Worm (Caenorhabditis elegans) whole organism, L2 larva: ENCODE measurements around the gene enpp-1.

ENCODE experiments used
- C34F6.9 ChIP-seq: fragments of 150-350 bp; optimal IDR thresholded peaks from 2 replicates; lab custom pipeline; 2014; ENCODE audit warnings: missing biosample characterization, missing genetic modification characterization
- R02D3.7 ChIP-seq: fragments of 150-350 bp; optimal IDR thresholded peaks from 2 replicates; lab custom pipeline; 2014; ENCODE audit warnings: missing biosample characterization, missing genetic modification characterization
- Y55F3AM.14 ChIP-seq: fragments of 200-800 bp; sonication (Bioruptor generic); optimal IDR thresholded peaks from 2 replicates; lab custom pipeline; 2018; ENCODE audit warnings: mild to moderate bottlenecking, missing genetic modification characterization, missing compliant biosample characterization
- ZK546.5 ChIP-seq: sonication (generic microtip); optimal IDR thresholded peaks from 2 replicates; lab custom pipeline; 2017; ENCODE audit warnings: missing biosample characterization, missing genetic modification characterization
- aly-2 ChIP-seq: fragments of 150-350 bp; optimal IDR thresholded peaks from 2 replicates; lab custom pipeline; 2014; ENCODE audit warnings: missing biosample characterization, missing genetic modification characterization
- blmp-1 ChIP-seq: sonication (generic microtip); optimal IDR thresholded peaks from 2 replicates; lab custom pipeline; 2017; ENCODE audit warnings: missing genetic modification characterization, mild to moderate bottlenecking, missing compliant biosample characterization, antibody characterized with exemption, moderate library complexity; ENCODE audit not compliant: insufficient read depth
- ceh-16 ChIP-seq: fragments of 150-350 bp; optimal IDR thresholded peaks from 2 replicates; lab custom pipeline; 2014; ENCODE audit warnings: missing biosample characterization, missing genetic modification characterization
- ceh-82 ChIP-seq: fragments of 150-350 bp; optimal IDR thresholded peaks from 2 replicates; lab custom pipeline; 2014; ENCODE audit warnings: missing biosample characterization, missing genetic modification characterization
- crh-2 ChIP-seq: sonication (generic microtip); optimal IDR thresholded peaks from 2 replicates; lab custom pipeline; 2017; ENCODE audit warnings: missing biosample characterization, missing genetic modification characterization
- egl-27 ChIP-seq: sonication (generic microtip); optimal IDR thresholded peaks from 3 replicates; lab custom pipeline; 2017; ENCODE audit warnings: missing biosample characterization, missing genetic modification reagents, missing genetic modification characterization
- elt-3 ChIP-seq: sonication (generic microtip); optimal IDR thresholded peaks from 2 replicates; lab custom pipeline; 2017; ENCODE audit warnings: missing biosample characterization, missing genetic modification characterization
- gmeb-1 ChIP-seq: fragments of 150-350 bp; optimal IDR thresholded peaks from 2 replicates; lab custom pipeline; 2014; ENCODE audit warnings: missing biosample characterization, missing genetic modification characterization
- lin-39 ChIP-seq: fragments of 150-350 bp; optimal IDR thresholded peaks from 2 replicates; lab custom pipeline; 2014; ENCODE audit warnings: missing biosample characterization, missing genetic modification reagents, missing genetic modification characterization
- lsy-2 ChIP-seq, 2 experiments: fragments of 150-350 bp in 1 of 2; sonication (generic microtip) in 1 of 2; optimal IDR thresholded peaks; 2 replicates each; lab custom pipeline; 2014 to 2017; ENCODE audit warnings: missing biosample characterization in 2 of 2, missing genetic modification characterization in 2 of 2
- mab-5 ChIP-seq: fragments of 150-350 bp; optimal IDR thresholded peaks from 2 replicates; lab custom pipeline; 2014; ENCODE audit warnings: missing biosample characterization, missing genetic modification characterization
- nhr-10 ChIP-seq: sonication (generic microtip); optimal IDR thresholded peaks from 2 replicates; lab custom pipeline; 2017; ENCODE audit warnings: missing biosample characterization, missing genetic modification characterization
- nhr-12 ChIP-seq: fragments of 150-350 bp; optimal IDR thresholded peaks from 2 replicates; lab custom pipeline; 2014; ENCODE audit warnings: missing biosample characterization, missing genetic modification characterization
- nhr-129 ChIP-seq: fragments of 150-350 bp; optimal IDR thresholded peaks from 2 replicates; lab custom pipeline; 2014; ENCODE audit warnings: missing biosample characterization, missing genetic modification characterization
- nhr-21 ChIP-seq: fragments of 150-350 bp; optimal IDR thresholded peaks from 2 replicates; lab custom pipeline; 2014; ENCODE audit warnings: missing biosample characterization, missing genetic modification characterization
- nhr-23 ChIP-seq: fragments of 150-350 bp; optimal IDR thresholded peaks from 2 replicates; lab custom pipeline; 2014; ENCODE audit warnings: missing biosample characterization, missing genetic modification reagents, missing genetic modification characterization
- nhr-237 ChIP-seq: fragments of 150-350 bp; optimal IDR thresholded peaks from 2 replicates; lab custom pipeline; 2014; ENCODE audit warnings: missing biosample characterization, missing genetic modification characterization
- nhr-25 ChIP-seq: fragments of 150-350 bp; sonication (generic microtip); optimal IDR thresholded peaks from 3 replicates; lab custom pipeline; 2014; ENCODE audit warnings: missing biosample characterization, missing genetic modification characterization
- nhr-6 ChIP-seq: fragments of 150-350 bp; optimal IDR thresholded peaks from 2 replicates; lab custom pipeline; 2014; ENCODE audit warnings: missing biosample characterization, missing genetic modification characterization
- peb-1 ChIP-seq: fragments of 150-350 bp; optimal IDR thresholded peaks from 2 replicates; lab custom pipeline; 2014; ENCODE audit warnings: missing biosample characterization, missing genetic modification characterization
- skn-1 ChIP-seq: sonication (generic microtip); optimal IDR thresholded peaks from 2 replicates; lab custom pipeline; 2017; ENCODE audit warnings: missing biosample characterization, missing genetic modification characterization
- sma-3 ChIP-seq: sonication (generic microtip); optimal IDR thresholded peaks from 2 replicates; lab custom pipeline; 2016; ENCODE audit warnings: missing genetic modification reagents, missing genetic modification characterization, missing compliant biosample characterization
- snpc-4 ChIP-seq: fragments of 150-350 bp; optimal IDR thresholded peaks from 2 replicates; lab custom pipeline; 2014; ENCODE audit warnings: missing biosample characterization, missing genetic modification characterization
- unc-39 ChIP-seq: fragments of 150-350 bp; optimal IDR thresholded peaks from 2 replicates; lab custom pipeline; 2014; ENCODE audit warnings: missing biosample characterization, missing genetic modification characterization
- unc-62 ChIP-seq: fragments of 150-350 bp; optimal IDR thresholded peaks from 2 replicates; lab custom pipeline; 2014; ENCODE audit warnings: missing biosample characterization, missing genetic modification reagents, missing genetic modification characterization
- zag-1 ChIP-seq: fragments of 150-350 bp; optimal IDR thresholded peaks from 2 replicates; lab custom pipeline; 2014; ENCODE audit warnings: missing biosample characterization, missing genetic modification characterization
- ztf-11 ChIP-seq: sonication (generic microtip); optimal IDR thresholded peaks from 2 replicates; lab custom pipeline; 2017; ENCODE audit warnings: missing biosample characterization, missing genetic modification characterization
- ztf-4 ChIP-seq: fragments of 150-350 bp; optimal IDR thresholded peaks from 2 replicates; lab custom pipeline; 2014; ENCODE audit warnings: missing biosample characterization, missing genetic modification characterization

Gene enpp-1

DNA sequence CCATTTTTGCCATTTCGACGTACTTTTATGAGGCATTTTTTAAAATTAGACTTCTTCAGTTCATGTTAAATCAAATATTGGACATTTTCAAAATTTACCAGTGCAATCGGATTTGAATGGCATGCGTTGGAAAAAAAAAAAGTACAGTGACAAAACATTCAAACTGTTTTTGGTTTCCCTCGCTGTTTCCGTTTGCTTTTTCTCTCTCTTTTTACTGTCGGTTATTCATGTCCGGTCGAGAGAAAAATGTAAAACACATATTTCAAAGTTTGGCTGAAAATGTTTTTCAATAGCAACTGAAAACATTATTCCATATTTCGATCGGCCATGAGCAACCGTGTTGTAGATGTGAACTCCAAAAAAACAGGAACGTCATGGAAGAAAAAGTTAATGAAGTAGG, 9.4 kb downstream of the enpp-1 start, which contains the start of gene C27A7.3:
Gene C27A7.3, plus strand, starts transcription at position 301 of the 400 bp plus-strand sequence.
- TF ChIP-seq peb-1 (tag; lab: Kevin White, UChicago) (no peak), Y55F3AM.14 (GFP tag; lab: Kevin White, UChicago) (no peak), aly-2 (tag; lab: Kevin White, UChicago) (no peak), nhr-23 (no peak), nhr-10 (tag; lab: Kevin White, UChicago) (no peak), lsy-2 (tag; optimal IDR thresholded peaks at IDR 0.05; lab: Kevin White, UChicago) (no peak), blmp-1 (tag; lab: Kevin White, UChicago) (no peak), egl-27 (tag; lab: Kevin White, UChicago) (no peak), snpc-4 (no peak), nhr-21 (no peak), ztf-11 (tag; lab: Kevin White, UChicago) (no peak)

DNA sequence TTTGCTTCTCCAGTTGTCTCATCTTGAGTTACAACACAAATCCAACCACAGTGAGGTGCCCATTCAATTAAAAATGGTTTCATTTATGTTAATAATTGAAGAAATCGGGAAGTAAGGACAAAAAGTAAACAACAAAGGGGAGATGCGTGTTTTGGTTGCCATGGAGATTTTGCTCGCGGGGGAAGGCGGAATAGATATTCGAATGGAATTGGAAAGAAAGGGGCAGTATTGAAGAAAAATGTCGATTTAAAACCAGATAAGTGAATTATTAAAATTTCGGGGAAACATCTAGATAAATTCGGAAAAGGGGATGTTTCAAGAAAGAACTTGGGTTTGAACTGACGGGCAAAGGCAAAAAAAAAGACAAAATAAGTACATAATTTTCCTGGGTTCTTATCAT, 19.4 kb downstream of the enpp-1 start, which contains the start of gene che-11:
Gene che-11, minus strand, starts transcription at position 101 of the 400 bp plus-strand sequence.
- no peak for TF ChIP-seq lin-39
- no peak for TF ChIP-seq ZK546.5 (tag; lab: Kevin White, UChicago)
- TF ChIP-seq ceh-16 (tag; lab: Kevin White, UChicago) = no peak
- TF ChIP-seq ztf-11 (tag; lab: Kevin White, UChicago) = no peak
- no peak for TF ChIP-seq nhr-129 (tag; lab: Kevin White, UChicago)
- TF ChIP-seq skn-1 (tag; lab: Kevin White, UChicago) = no peak
- no peak for TF ChIP-seq ztf-4 (tag; lab: Kevin White, UChicago)
- TF ChIP-seq nhr-25 (tag; lab: Kevin White, UChicago) = no peak
- no peak for TF ChIP-seq elt-3

DNA sequence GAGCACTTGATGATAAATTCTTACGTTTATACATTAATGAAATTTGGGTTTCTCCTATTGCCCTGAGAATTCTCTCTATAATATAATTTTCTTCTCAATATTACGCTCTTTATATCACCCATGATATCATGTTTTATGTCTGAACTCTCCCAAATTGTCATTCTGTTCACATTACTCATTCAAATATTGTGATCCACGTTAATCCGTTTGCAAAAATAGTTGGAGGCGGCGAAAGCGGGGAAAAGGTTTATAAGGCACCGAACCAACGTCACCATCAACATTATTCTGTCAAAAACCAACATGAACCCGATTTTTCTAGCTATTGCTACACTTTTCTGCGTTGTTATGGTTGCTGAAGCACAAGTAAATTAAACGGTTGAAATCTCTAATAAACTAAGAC, 21.6 kb downstream of the enpp-1 start, which contains the start of gene C27A7.8:
Gene C27A7.8, plus strand, starts transcription at position 301 of the 400 bp plus-strand sequence.
- TF ChIP-seq zag-1 (tag; lab: Kevin White, UChicago) (no peak), nhr-237 (tag; lab: Kevin White, UChicago) (no peak), ZK546.5 (tag; lab: Kevin White, UChicago) (no peak), nhr-12 (tag; lab: Kevin White, UChicago) (no peak), nhr-23 (no peak), lin-39 (no peak), unc-39 (tag; lab: Kevin White, UChicago) (no peak), nhr-10 (tag; lab: Kevin White, UChicago) (no peak), crh-2 (tag; lab: Kevin White, UChicago) (no peak), sma-3 (GFP tag; lab: Kevin White, UChicago) (no peak)

- no peak for TF ChIP-seq crh-2 (tag; lab: Kevin White, UChicago)
- no peak for TF ChIP-seq nhr-129 (tag; lab: Kevin White, UChicago)
- no peak for TF ChIP-seq ceh-82 (tag; lab: Kevin White, UChicago)
- TF ChIP-seq blmp-1 (tag; lab: Kevin White, UChicago) = no peak
- TF ChIP-seq C34F6.9 (tag; lab: Kevin White, UChicago) = no peak
- TF ChIP-seq nhr-10 (tag; lab: Kevin White, UChicago) = no peak
- no peak for TF ChIP-seq zag-1 (tag; lab: Kevin White, UChicago)
- TF ChIP-seq lsy-2 (tag; optimal IDR thresholded peaks at IDR 0.05; lab: Kevin White, UChicago) = no peak
- TF ChIP-seq unc-39 (tag; lab: Kevin White, UChicago) = no peak
- TF ChIP-seq lin-39 = no peak
- TF ChIP-seq R02D3.7 = no peak
- no peak for TF ChIP-seq mab-5 (tag; lab: Kevin White, UChicago)
- TF ChIP-seq unc-62 = no peak
- no peak for TF ChIP-seq elt-3
- TF ChIP-seq gmeb-1 = no peak
- no peak for TF ChIP-seq ZK546.5 (tag; lab: Kevin White, UChicago)
- TF ChIP-seq nhr-6 (tag; lab: Kevin White, UChicago) = no peak
- TF ChIP-seq peb-1 (tag; lab: Kevin White, UChicago) = no peak
- TF ChIP-seq skn-1 (tag; lab: Kevin White, UChicago) = no peak
These were observed 22.5 kb downstream of the enpp-1 start for ce11 chrV:12153784-12154183.

DNA sequence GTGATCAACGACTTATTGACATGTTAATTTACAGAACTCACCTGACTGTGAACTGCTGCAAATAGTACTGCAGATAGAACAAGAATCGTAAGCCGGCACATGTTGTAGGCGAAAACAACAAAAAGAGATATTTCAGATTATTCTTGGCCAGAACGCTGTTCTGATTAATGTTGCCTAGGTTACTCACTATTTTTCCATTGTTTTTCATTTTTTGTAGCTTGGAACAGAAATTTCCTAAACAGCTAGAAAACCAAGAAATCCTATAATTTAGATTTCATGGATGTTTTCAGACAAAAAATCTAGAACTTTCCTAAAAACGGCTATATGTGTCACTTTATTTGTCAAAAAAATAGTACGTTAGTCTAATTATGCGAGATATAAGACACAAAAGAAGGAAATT, 23.3 kb downstream of the enpp-1 start, which contains the start of gene C27A7.9:
Gene C27A7.9, minus strand, starts transcription at position 101 of the 400 bp plus-strand sequence.
- no peak for TF ChIP-seq nhr-21
- no peak for TF ChIP-seq nhr-23
- no peak for TF ChIP-seq nhr-10 (tag; lab: Kevin White, UChicago)
- TF ChIP-seq egl-27 (tag; lab: Kevin White, UChicago) = no peak
- no peak for TF ChIP-seq nhr-25 (tag; lab: Kevin White, UChicago)
- no peak for TF ChIP-seq ztf-4 (tag; lab: Kevin White, UChicago)
- no peak for TF ChIP-seq gmeb-1
